Fruit fly (Drosophila melanogaster) whole organism, embryonic: ENCODE results near the gene CG9550.
A peak's percentile ranks its signal among the peaks of the same experiment; 100 is the strongest.

ENCODE experiments used
- ATbp ChIP-seq: fragments of 200-800 bp; sonication (Bioruptor generic); optimal IDR thresholded peaks from 2 replicates; lab custom pipeline; 2017; ENCODE audit warnings: missing biosample characterization, mild to moderate bottlenecking, missing genetic modification characterization, missing genetic modification reagents
- CG10274 ChIP-seq: fragments of 200-800 bp; sonication (Bioruptor generic); optimal IDR thresholded peaks from 3 replicates; lab custom pipeline; 2017; ENCODE audit warnings: missing biosample characterization, mild to moderate bottlenecking, missing genetic modification characterization
- CG10321 ChIP-seq: fragments of 200-800 bp; sonication (Bioruptor generic); IDR thresholded peaks from 2 replicates; pipeline ENCODE4 v1.3.6; 2022; ENCODE audit warnings: missing biosample characterization, missing genetic modification characterization
- CG11398 ChIP-seq: fragments of 200-800 bp; sonication (Bioruptor generic); optimal IDR thresholded peaks from 2 replicates; lab custom pipeline; 2016; ENCODE audit warnings: missing biosample characterization, missing genetic modification characterization
- CG11695 ChIP-seq: fragments of 200-800 bp; sonication (Bioruptor generic); IDR thresholded peaks from 3 replicates; pipeline ENCODE4 v1.3.6; 2022; ENCODE audit warnings: missing biosample characterization, missing genetic modification characterization
- CG14050 ChIP-seq: fragments of 200-800 bp; sonication (Bioruptor generic); IDR thresholded peaks from 3 replicates; pipeline ENCODE4 v1.3.6; 2022; ENCODE audit warnings: missing biosample characterization, missing genetic modification characterization
- CG15479 ChIP-seq: fragments of 200-800 bp; sonication (Bioruptor generic); optimal IDR thresholded peaks from 3 replicates; lab custom pipeline; 2019; ENCODE audit warnings: missing biosample characterization, mild to moderate bottlenecking, missing genetic modification characterization, moderate library complexity
- CG17328 ChIP-seq: fragments of 200-800 bp; sonication (Bioruptor generic); IDR thresholded peaks from 2 replicates; pipeline ENCODE4 v1.3.6; 2022; ENCODE audit warnings: missing biosample characterization, missing genetic modification characterization
- CG1792 ChIP-seq: fragments of 200-800 bp; sonication (Bioruptor generic); optimal IDR thresholded peaks from 2 replicates; lab custom pipeline; 2016; ENCODE audit warnings: missing biosample characterization, missing genetic modification characterization
- CG30431 ChIP-seq: fragments of 200-800 bp; sonication (Bioruptor generic); optimal IDR thresholded peaks from 2 replicates; lab custom pipeline; 2017; ENCODE audit warnings: missing biosample characterization, missing genetic modification characterization
- CG32532 ChIP-seq: fragments of 200-800 bp; sonication (Bioruptor generic); IDR thresholded peaks from 2 replicates; pipeline ENCODE4 v1.3.6; 2022; ENCODE audit warnings: missing biosample characterization, missing genetic modification characterization
- CG32772 ChIP-seq: fragments of 200-800 bp; sonication (Bioruptor generic); IDR thresholded peaks from 2 replicates; pipeline ENCODE4 v1.3.6; 2022; ENCODE audit warnings: missing biosample characterization, missing genetic modification characterization
- CG42726 ChIP-seq: fragments of 200-800 bp; sonication (Bioruptor generic); IDR thresholded peaks from 2 replicates; pipeline ENCODE4 v1.3.6; 2022; ENCODE audit warnings: missing biosample characterization, missing genetic modification characterization; ENCODE audit not compliant: partially characterized antibody
- CG6791 ChIP-seq: fragments of 200-800 bp; sonication (Bioruptor generic); IDR thresholded peaks from 3 replicates; pipeline ENCODE4 v1.3.6; 2022; ENCODE audit warnings: missing biosample characterization, missing genetic modification characterization; ENCODE audit not compliant: partially characterized antibody
- CG8290 ChIP-seq, 3 experiments: fragments of 200-800 bp; sonication (Bioruptor generic); optimal IDR thresholded peaks; 2 replicates each; lab custom pipeline; 2016 to 2019; ENCODE audit warnings: missing biosample characterization in 3 of 3, missing genetic modification characterization in 3 of 3, mild to moderate bottlenecking in 2 of 3, moderate library complexity in 1 of 3
- CG9727 ChIP-seq: fragments of 200-800 bp; sonication (Bioruptor generic); optimal IDR thresholded peaks from 3 replicates; lab custom pipeline; 2017; ENCODE audit warnings: missing biosample characterization, mild to moderate bottlenecking, missing genetic modification characterization
- CG9817 ChIP-seq: fragments of 200-800 bp; sonication (Bioruptor generic); optimal IDR thresholded peaks from 2 replicates; lab custom pipeline; 2018; ENCODE audit warnings: missing biosample characterization, mild to moderate bottlenecking, missing genetic modification characterization, moderate library complexity
- CTCF ChIP-seq: fragments of 200-800 bp; sonication (Bioruptor generic); optimal IDR thresholded peaks from 2 replicates; lab custom pipeline; 2017; ENCODE audit warnings: missing biosample characterization, mild to moderate bottlenecking, missing genetic modification characterization, moderate library complexity
- CkIIα-i1 ChIP-seq: fragments of 200-800 bp; sonication (Bioruptor generic); IDR thresholded peaks from 2 replicates; pipeline ENCODE4 v1.3.6; 2022; ENCODE audit warnings: missing biosample characterization, missing genetic modification characterization
- Dll ChIP-seq: fragments of 200-800 bp; sonication (Bioruptor generic); IDR thresholded peaks from 4 replicates; pipeline ENCODE4 v1.3.6; 2022; ENCODE audit warnings: missing biosample characterization, missing genetic modification characterization; ENCODE audit not compliant: partially characterized antibody
- E2f1 ChIP-seq: fragments of 200-800 bp; sonication (Bioruptor generic); IDR thresholded peaks from 2 replicates; pipeline ENCODE4 v1.3.6; 2022; ENCODE audit warnings: missing biosample characterization, missing genetic modification characterization
- H15 ChIP-seq: fragments of 200-800 bp; sonication (Bioruptor generic); IDR thresholded peaks from 3 replicates; pipeline ENCODE4 v1.3.6; 2022; ENCODE audit warnings: missing biosample characterization, missing genetic modification characterization
- MBD-R2 ChIP-seq: fragments of 200-800 bp; sonication (Bioruptor generic); IDR thresholded peaks from 2 replicates; pipeline ENCODE4 v1.3.6; 2022; ENCODE audit warnings: missing biosample characterization, missing genetic modification characterization
- Myb ChIP-seq: fragments of 200-800 bp; sonication (Bioruptor generic); optimal IDR thresholded peaks from 2 replicates; lab custom pipeline; 2016; ENCODE audit warnings: missing biosample characterization, missing genetic modification characterization
- NC2α ChIP-seq: fragments of 200-800 bp; sonication (Bioruptor generic); optimal IDR thresholded peaks from 2 replicates; lab custom pipeline; 2016; ENCODE audit warnings: missing biosample characterization, missing genetic modification characterization
- NC2β ChIP-seq: fragments of 200-800 bp; sonication (Bioruptor generic); optimal IDR thresholded peaks from 2 replicates; lab custom pipeline; 2016; ENCODE audit warnings: missing biosample characterization, missing genetic modification characterization
- Neu2 ChIP-seq: fragments of 200-800 bp; sonication (Bioruptor generic); optimal IDR thresholded peaks from 3 replicates; lab custom pipeline; 2016; ENCODE audit warnings: missing biosample characterization, missing genetic modification characterization, borderline replicate concordance
- Nf-YA ChIP-seq: fragments of 200-800 bp; sonication (Bioruptor generic); IDR thresholded peaks from 2 replicates; pipeline ENCODE4 v1.3.6; 2022; ENCODE audit warnings: missing biosample characterization, missing genetic modification characterization
- Sry-β ChIP-seq: fragments of 200-800 bp; sonication (Bioruptor generic); optimal IDR thresholded peaks from 2 replicates; lab custom pipeline; 2018; ENCODE audit warnings: missing biosample characterization, mild to moderate bottlenecking, missing genetic modification characterization, moderate library complexity
- Ssrp ChIP-seq: fragments of 200-800 bp; sonication (Bioruptor generic); optimal IDR thresholded peaks from 2 replicates; lab custom pipeline; 2018; ENCODE audit warnings: missing biosample characterization, mild to moderate bottlenecking, missing genetic modification characterization, moderate library complexity
- ac ChIP-seq: fragments of 200-800 bp; sonication (Bioruptor generic); optimal IDR thresholded peaks from 3 replicates; lab custom pipeline; 2017; ENCODE audit warnings: missing biosample characterization, mild to moderate bottlenecking, missing genetic modification characterization
- ap ChIP-seq: fragments of 200-800 bp; sonication (Bioruptor generic); IDR thresholded peaks from 2 replicates; pipeline ENCODE4 v1.3.6; 2022; ENCODE audit warnings: missing biosample characterization, missing genetic modification characterization
- ato ChIP-seq: fragments of 200-800 bp; sonication (Bioruptor generic); IDR thresholded peaks from 2 replicates; pipeline ENCODE4 v1.3.6; 2022; ENCODE audit warnings: missing biosample characterization, missing genetic modification characterization; ENCODE audit not compliant: partially characterized antibody
- cas ChIP-seq: fragments of 200-800 bp; sonication (Bioruptor generic); IDR thresholded peaks from 2 replicates; pipeline ENCODE4 v1.3.6; 2022; ENCODE audit warnings: missing biosample characterization, missing genetic modification characterization
- ci ChIP-seq: fragments of 200-800 bp; sonication (Bioruptor generic); IDR thresholded peaks from 3 replicates; pipeline ENCODE4 v1.3.6; 2022; ENCODE audit warnings: missing biosample characterization, missing genetic modification characterization
- crp ChIP-seq, 2 experiments: fragments of 200-800 bp; sonication (Bioruptor generic); optimal IDR thresholded peaks; 2 replicates in 1 of 2; 3 replicates in 1 of 2; lab custom pipeline; 2017; ENCODE audit warnings: missing biosample characterization in 2 of 2, missing genetic modification characterization in 2 of 2, mild to moderate bottlenecking in 1 of 2, moderate library complexity in 1 of 2
- cwo ChIP-seq: fragments of 200-800 bp; sonication (Bioruptor generic); optimal IDR thresholded peaks from 3 replicates; lab custom pipeline; 2017; ENCODE audit warnings: missing biosample characterization, missing genetic modification characterization, mild to moderate bottlenecking, moderate library complexity, missing genetic modification reagents
- eyg ChIP-seq: fragments of 200-800 bp; sonication (Bioruptor generic); optimal IDR thresholded peaks from 3 replicates; lab custom pipeline; 2016; ENCODE audit warnings: missing biosample characterization, missing genetic modification characterization
- gro ChIP-seq: fragments of 200-800 bp; sonication (Bioruptor generic); optimal IDR thresholded peaks from 2 replicates; lab custom pipeline; 2016; ENCODE audit warnings: missing biosample characterization, missing genetic modification characterization
- mld ChIP-seq: fragments of 200-800 bp; sonication (Bioruptor generic); IDR thresholded peaks from 3 replicates; pipeline ENCODE4 v1.3.6; 2022; ENCODE audit warnings: missing biosample characterization, missing genetic modification characterization; ENCODE audit not compliant: partially characterized antibody
- nmo ChIP-seq: fragments of 200-800 bp; sonication (Bioruptor generic); optimal IDR thresholded peaks from 2 replicates; lab custom pipeline; 2018; ENCODE audit warnings: missing biosample characterization, mild to moderate bottlenecking, missing genetic modification characterization, moderate library complexity
- pita ChIP-seq: fragments of 200-800 bp; sonication (Bioruptor generic); optimal IDR thresholded peaks from 2 replicates; lab custom pipeline; 2017; ENCODE audit warnings: missing biosample characterization, mild to moderate bottlenecking, missing genetic modification characterization
- row ChIP-seq: fragments of 200-800 bp; sonication (Bioruptor generic); IDR thresholded peaks from 3 replicates; pipeline ENCODE4 v1.3.6; 2022; ENCODE audit warnings: missing biosample characterization, missing genetic modification characterization
- salm ChIP-seq: fragments of 200-800 bp; sonication (Bioruptor generic); optimal IDR thresholded peaks from 2 replicates; lab custom pipeline; 2018; ENCODE audit warnings: missing biosample characterization, mild to moderate bottlenecking, missing genetic modification characterization
- so ChIP-seq: fragments of 200-800 bp; sonication (Bioruptor generic); IDR thresholded peaks from 3 replicates; pipeline ENCODE4 v1.3.6; 2022; ENCODE audit warnings: missing biosample characterization, missing genetic modification characterization
- sqz ChIP-seq: fragments of 200-800 bp; sonication (Bioruptor generic); optimal IDR thresholded peaks from 3 replicates; lab custom pipeline; 2018; ENCODE audit warnings: missing biosample characterization, mild to moderate bottlenecking, missing genetic modification characterization
- trem ChIP-seq: fragments of 200-800 bp; optimal IDR thresholded peaks from 3 replicates; lab custom pipeline; 2019; ENCODE audit warnings: missing biosample characterization, mild to moderate bottlenecking, missing genetic modification characterization, moderate library complexity
- trh ChIP-seq: fragments of 200-800 bp; sonication (Bioruptor generic); optimal IDR thresholded peaks from 2 replicates; lab custom pipeline; 2016; ENCODE audit warnings: missing biosample characterization, missing genetic modification characterization
- unpg ChIP-seq: fragments of 200-800 bp; sonication (Bioruptor generic); optimal IDR thresholded peaks from 3 replicates; lab custom pipeline; 2018; ENCODE audit warnings: missing biosample characterization, mild to moderate bottlenecking, missing genetic modification characterization, moderate library complexity
- vnd ChIP-seq: fragments of 200-800 bp; sonication (Bioruptor generic); IDR thresholded peaks from 3 replicates; pipeline ENCODE4 v1.3.6; 2022; ENCODE audit warnings: missing biosample characterization, missing genetic modification characterization; ENCODE audit not compliant: partially characterized antibody
- wek ChIP-seq: fragments of 200-800 bp; sonication (Bioruptor generic); optimal IDR thresholded peaks from 3 replicates; lab custom pipeline; 2018; ENCODE audit warnings: missing biosample characterization, mild to moderate bottlenecking, missing genetic modification characterization, moderate library complexity

CG9550 gene

DNA sequence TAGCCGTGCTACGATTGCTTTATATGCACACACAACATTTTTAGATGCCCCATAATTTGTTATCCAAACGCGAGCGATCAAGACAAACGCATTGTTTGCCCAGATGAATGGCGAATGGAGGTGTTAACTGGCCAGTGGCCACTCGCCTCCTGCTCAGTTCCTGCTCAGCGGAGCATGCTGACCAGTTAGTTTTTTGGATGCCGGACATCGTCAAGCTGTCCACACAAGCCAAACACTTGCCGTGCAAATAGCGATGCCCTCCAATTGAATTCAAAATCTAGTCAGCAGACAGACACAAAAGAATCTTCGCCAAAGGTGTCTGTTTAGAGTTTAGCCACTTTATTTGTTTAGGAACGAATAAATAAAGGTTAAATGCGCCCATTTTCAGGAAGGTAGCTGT, 34.6 kb upstream of the CG9550 start (continued):
- TF ChIP-seq unpg (GFP tag; lab: Kevin White, UChicago) (no peak), ac (peak; percentile 58), CG9817 (no peak), CG10321 (0 out of 2 replicates have a peak, but pooled peaks have one; percentile 35), ap (no peak), CG8290 (GFP tag; optimal IDR thresholded peaks at IDR 0.05; lab: Kevin White, UChicago) (no peak), CG8290 (tag; optimal IDR thresholded peaks at IDR 0.05; lab: Kevin White, UChicago) (peak; percentile 10 to 31), Sry-β (no peak), CG32772 (GFP tag; lab: Robert Waterston, UW) (no peak), trem (tag; lab: Kevin White, UChicago) (no peak), Nf-YA (GFP tag; lab: Robert Waterston, UW) (no peak; the same call in 1 of the 2 replicates), CG10274 (GFP tag; lab: Kevin White, UChicago) (no peak), ato (GFP tag; lab: Robert Waterston, UW) (no peak), vnd (GFP tag; lab: Robert Waterston, UW) (no peak), CG1792 (GFP tag; lab: Kevin White, UChicago) (peak; percentile 16), ATbp (GFP tag; lab: Kevin White, UChicago) (peak; percentile 3), CG17328 (no peak), salm (tag; lab: Kevin White, UChicago) (no peak), wek (GFP tag; lab: Kevin White, UChicago) (peak; percentile 13), NC2α (GFP tag; lab: Kevin White, UChicago) (no peak), sqz (GFP tag; lab: Kevin White, UChicago) (no peak), Dll (GFP tag; lab: Robert Waterston, UW) (no peak), CG14050 (GFP tag; lab: Robert Waterston, UW) (no peak), CG15479 (GFP tag; lab: Kevin White, UChicago) (peak; percentile 31), pita (GFP tag; lab: Kevin White, UChicago) (no peak), Ssrp (tag; lab: Kevin White, UChicago) (no peak), CG32532 (no peak), CkIIα-i1 (no peak), MBD-R2 (no peak), mld (GFP tag; lab: Robert Waterston, UW) (no peak), CTCF (GFP tag; lab: Kevin White, UChicago) (no peak), CG30431 (GFP tag; lab: Kevin White, UChicago) (no peak), cas (GFP tag; lab: Robert Waterston, UW) (no peak), CG11695 (GFP tag; lab: Robert Waterston, UW) (no peak), CG9727 (GFP tag; lab: Kevin White, UChicago) (peak; percentile 59), CG11398 (GFP tag; lab: Kevin White, UChicago) (no peak), Neu2 (no peak), Myb (GFP tag; lab: Kevin White, UChicago) (no peak), ci (GFP tag; lab: Robert Waterston, UW) (0 out of 3 replicates have a peak, but pooled peaks have one; percentile 67), row (GFP tag; lab: Robert Waterston, UW) (no peak), trh (GFP tag; lab: Kevin White, UChicago) (no peak), E2f1 (GFP tag; lab: Robert Waterston, UW) (no peak), eyg (GFP tag; lab: Kevin White, UChicago) (peak; percentile 10), crp (GFP tag; optimal IDR thresholded peaks at IDR 0.05; lab: Kevin White, UChicago) (no peak), so (GFP tag; lab: Robert Waterston, UW) (0 out of 3 replicates have a peak, but pooled peaks have one; percentile 46), NC2β (GFP tag; lab: Kevin White, UChicago) (no peak), H15 (GFP tag; lab: Robert Waterston, UW) (no peak), cwo (GFP tag; lab: Kevin White, UChicago) (no peak), nmo (GFP tag; lab: Kevin White, UChicago) (no peak), CG42726 (GFP tag; lab: Robert Waterston, UW) (no peak), gro (GFP tag; lab: Kevin White, UChicago) (no peak), CG6791 (no peak)
